Fruit fly (Drosophila melanogaster) Kc167 (cell line): ENCODE measurements around the gene CG11131.

Source experiments
- Myc ChIP-seq: fragments of >200 bp; optimal IDR thresholded peaks from 2 replicates; lab custom pipeline; 2017; ENCODE audit warnings: missing external identifiers
- insv ChIP-seq: fragments of >200 bp; optimal IDR thresholded peaks from 3 replicates; lab custom pipeline; 2018; ENCODE audit warnings: missing external identifiers
- ttk ChIP-seq: sonication (Bioruptor generic); optimal IDR thresholded peaks from 2 replicates; lab custom pipeline; 2017; ENCODE audit warnings: missing external identifiers

dm6 chr3L:22891009-22891408 lies 7.5 kb upstream of the CG11131 start:
- TF ChIP-seq ttk (lab: Kevin White, UChicago) (no peak), Myc (lab: Kevin White, UChicago) (no peak), insv (lab: Kevin White, UChicago) (no peak)
